Fruit fly (Drosophila melanogaster) whole organism, wandering third instar larva: ENCODE data around the gene CG18417.

ENCODE experiments used
- Abd-B ChIP-seq: fragments of >200 bp; optimal IDR thresholded peaks from 2 replicates; lab custom pipeline; 2017; ENCODE audit warnings: missing biosample characterization, missing genetic modification characterization
- CG32264 ChIP-seq: fragments of 200-800 bp; sonication (Bioruptor generic); optimal IDR thresholded peaks from 2 replicates; lab custom pipeline; 2016; ENCODE audit warnings: missing biosample characterization, missing genetic modification characterization
- CG9705 ChIP-seq: fragments of 200-800 bp; sonication (Bioruptor generic); optimal IDR thresholded peaks from 2 replicates; lab custom pipeline; 2018; ENCODE audit warnings: missing biosample characterization, mild to moderate bottlenecking, missing genetic modification characterization
- CrebA ChIP-seq: fragments of 200-800 bp; sonication (Bioruptor generic); optimal IDR thresholded peaks from 2 replicates; lab custom pipeline; 2016; ENCODE audit warnings: missing biosample characterization, mild to moderate bottlenecking, missing genetic modification characterization, borderline replicate concordance
- Dfd ChIP-seq: fragments of >200 bp; optimal IDR thresholded peaks from 2 replicates; lab custom pipeline; 2017; ENCODE audit warnings: missing biosample characterization, missing genetic modification characterization
- GATAd ChIP-seq: sonication (Bioruptor generic); optimal IDR thresholded peaks from 2 replicates; lab custom pipeline; 2016; ENCODE audit warnings: missing biosample characterization, missing genetic modification characterization
- HLH106 ChIP-seq: fragments of 200-800 bp; optimal IDR thresholded peaks from 3 replicates; lab custom pipeline; 2019; ENCODE audit warnings: missing biosample characterization, mild to moderate bottlenecking, missing genetic modification characterization, moderate library complexity
- Hnf4 ChIP-seq: fragments of 200-800 bp; sonication (Bioruptor generic); optimal IDR thresholded peaks from 2 replicates; lab custom pipeline; 2016; ENCODE audit warnings: missing biosample characterization, mild to moderate bottlenecking, missing genetic modification characterization
- Hr78 ChIP-seq: fragments of >200 bp; optimal IDR thresholded peaks from 2 replicates; lab custom pipeline; 2017; ENCODE audit warnings: missing biosample characterization, missing genetic modification characterization
- Jra ChIP-seq: sonication (Bioruptor generic); optimal IDR thresholded peaks from 2 replicates; lab custom pipeline; 2016; ENCODE audit warnings: missing biosample characterization, missing genetic modification characterization
- Myc ChIP-seq: fragments of >200 bp; optimal IDR thresholded peaks from 2 replicates; lab custom pipeline; 2017
- N ChIP-seq: fragments of >200 bp; optimal IDR thresholded peaks from 2 replicates; lab custom pipeline; 2018; ENCODE audit warnings: missing biosample characterization, missing external identifiers, missing genetic modification characterization
- OdsH ChIP-seq: fragments of 200-800 bp; sonication (Bioruptor generic); optimal IDR thresholded peaks from 2 replicates; lab custom pipeline; 2016; ENCODE audit warnings: missing biosample characterization, mild to moderate bottlenecking, missing genetic modification characterization
- Rel ChIP-seq, 2 experiments: fragments of 200-800 bp; sonication (Bioruptor generic) in 1 of 2; optimal IDR thresholded peaks; 2 replicates in 1 of 2; 3 replicates in 1 of 2; lab custom pipeline; 2016 to 2019; ENCODE audit warnings: mild to moderate bottlenecking in 2 of 2, missing biosample characterization in 2 of 2, missing genetic modification characterization in 2 of 2, moderate library complexity in 1 of 2
- Sp1 ChIP-seq: fragments of 200-800 bp; sonication (Bioruptor generic); optimal IDR thresholded peaks from 3 replicates; lab custom pipeline; 2019; ENCODE audit warnings: missing biosample characterization, mild to moderate bottlenecking, missing genetic modification characterization, moderate library complexity
- br ChIP-seq: fragments of 200-800 bp; sonication (Bioruptor generic); optimal IDR thresholded peaks from 2 replicates; lab custom pipeline; 2016; ENCODE audit warnings: missing biosample characterization, missing genetic modification characterization
- brk ChIP-seq: fragments of 200-800 bp; sonication (Bioruptor generic); optimal IDR thresholded peaks from 2 replicates; lab custom pipeline; 2016; ENCODE audit warnings: missing biosample characterization, mild to moderate bottlenecking, missing genetic modification characterization
- dl ChIP-seq, 2 experiments: fragments of 175-275, 200-275 bp in 1 of 2; fragments of 200-275 bp in 1 of 2; sonication (Bioruptor generic); optimal IDR thresholded peaks; lab custom pipeline; 2018; ENCODE audit warnings: mild to moderate bottlenecking in 2 of 2, missing biosample characterization in 2 of 2, missing genetic modification characterization in 2 of 2, moderate library complexity in 2 of 2; ENCODE audit not compliant: partially characterized antibody in 2 of 2, insufficient read depth in 1 of 2
- dmrt93B ChIP-seq: fragments of 200-800 bp; sonication (Bioruptor generic); optimal IDR thresholded peaks from 2 replicates; lab custom pipeline; 2018; ENCODE audit warnings: missing biosample characterization, mild to moderate bottlenecking, missing genetic modification characterization
- ey ChIP-seq: fragments of 200-800 bp; sonication (Bioruptor generic); optimal IDR thresholded peaks from 2 replicates; lab custom pipeline; 2016; ENCODE audit warnings: missing biosample characterization, missing genetic modification characterization
- foxo ChIP-seq, 2 experiments: fragments of 200-800 bp; sonication (Bioruptor generic); optimal IDR thresholded peaks; 2 replicates in 1 of 2; 3 replicates in 1 of 2; lab custom pipeline; 2016 to 2017; ENCODE audit warnings: missing biosample characterization in 2 of 2, missing genetic modification characterization in 2 of 2
- fru ChIP-seq: fragments of 200-800 bp; sonication (Bioruptor generic); optimal IDR thresholded peaks from 3 replicates; lab custom pipeline; 2016; ENCODE audit warnings: missing biosample characterization, mild to moderate bottlenecking, missing genetic modification characterization
- h ChIP-seq: fragments of 200-800 bp; sonication (Bioruptor generic); optimal IDR thresholded peaks from 3 replicates; lab custom pipeline; 2016; ENCODE audit warnings: missing biosample characterization, mild to moderate bottlenecking, missing genetic modification characterization
- jim ChIP-seq: fragments of 175-275, 200-325 bp; sonication (Bioruptor generic); optimal IDR thresholded peaks from 2 replicates; lab custom pipeline; 2016; ENCODE audit warnings: missing biosample characterization, mild to moderate bottlenecking, missing genetic modification characterization
- lola ChIP-seq: fragments of >200 bp; optimal IDR thresholded peaks from 2 replicates; lab custom pipeline; 2017; ENCODE audit warnings: missing biosample characterization, missing genetic modification characterization
- pan ChIP-seq: fragments of >200 bp; optimal IDR thresholded peaks from 2 replicates; lab custom pipeline; 2017
- psq ChIP-seq: fragments of 200-800 bp; sonication (Bioruptor generic); optimal IDR thresholded peaks from 3 replicates; lab custom pipeline; 2017; ENCODE audit warnings: missing biosample characterization, mild to moderate bottlenecking, missing genetic modification characterization, moderate library complexity
- rgr ChIP-seq: fragments of 200-800 bp; sonication (Bioruptor generic); optimal IDR thresholded peaks from 3 replicates; lab custom pipeline; 2016; ENCODE audit warnings: missing biosample characterization, mild to moderate bottlenecking, missing genetic modification characterization
- sage ChIP-seq: fragments of 200-800 bp; sonication (Bioruptor generic); optimal IDR thresholded peaks from 2 replicates; lab custom pipeline; 2016; ENCODE audit warnings: missing biosample characterization, mild to moderate bottlenecking, missing genetic modification characterization
- tai ChIP-seq: sonication (Bioruptor generic); optimal IDR thresholded peaks from 2 replicates; lab custom pipeline; 2016; ENCODE audit warnings: missing biosample characterization, missing genetic modification characterization
- usp ChIP-seq: fragments of >200 bp; optimal IDR thresholded peaks from 2 replicates; lab custom pipeline; 2017; ENCODE audit warnings: missing biosample characterization, missing genetic modification characterization
- woc ChIP-seq: sonication (Bioruptor generic); optimal IDR thresholded peaks from 2 replicates; lab custom pipeline; 2016; ENCODE audit warnings: missing biosample characterization, mild to moderate bottlenecking, missing genetic modification characterization

CG18417 gene

dm6 chr3L:7437366-7437765 lies 37.5 kb downstream of the CG18417 start, which contains the start of gene CG14835:
Gene CG14835, minus strand, starts transcription at chr3L:7437466.
- TF ChIP-seq HLH106 (tag; lab: Kevin White, UChicago): no peak
- TF ChIP-seq usp (GFP tag; lab: Kevin White, UChicago): no peak
- TF ChIP-seq rgr: no peak
- no peak for TF ChIP-seq br (GFP tag; lab: Kevin White, UChicago)
- TF ChIP-seq Myc (lab: Kevin White, UChicago): no peak
- TF ChIP-seq dl (GFP tag; optimal IDR thresholded peaks at IDR 0.05; lab: Kevin White, UChicago; ENCODE audit: insufficient read depth in 1 of 2, partially characterized antibody in 2 of 2): no peak
- TF ChIP-seq Dfd (GFP tag; lab: Kevin White, UChicago): no peak
- no peak for TF ChIP-seq sage (GFP tag; lab: Kevin White, UChicago)
- TF ChIP-seq Jra (GFP tag; lab: Kevin White, UChicago): no peak
- no peak for TF ChIP-seq lola (GFP tag; lab: Kevin White, UChicago)
- TF ChIP-seq CG32264 (GFP tag; lab: Kevin White, UChicago): no peak
- TF ChIP-seq GATAd: no peak
- TF ChIP-seq tai (GFP tag; lab: Kevin White, UChicago): no peak
- TF ChIP-seq jim (GFP tag; lab: Kevin White, UChicago): no peak
- no peak for TF ChIP-seq CrebA (GFP tag; lab: Kevin White, UChicago)
- no peak for TF ChIP-seq Sp1 (GFP tag; lab: Kevin White, UChicago)
- no peak for TF ChIP-seq psq (GFP tag; lab: Kevin White, UChicago)
- no peak for TF ChIP-seq Hnf4 (GFP tag; lab: Kevin White, UChicago)
- TF ChIP-seq h (GFP tag; lab: Kevin White, UChicago): no peak
- TF ChIP-seq CG9705 (GFP tag; lab: Kevin White, UChicago): no peak

DNA sequence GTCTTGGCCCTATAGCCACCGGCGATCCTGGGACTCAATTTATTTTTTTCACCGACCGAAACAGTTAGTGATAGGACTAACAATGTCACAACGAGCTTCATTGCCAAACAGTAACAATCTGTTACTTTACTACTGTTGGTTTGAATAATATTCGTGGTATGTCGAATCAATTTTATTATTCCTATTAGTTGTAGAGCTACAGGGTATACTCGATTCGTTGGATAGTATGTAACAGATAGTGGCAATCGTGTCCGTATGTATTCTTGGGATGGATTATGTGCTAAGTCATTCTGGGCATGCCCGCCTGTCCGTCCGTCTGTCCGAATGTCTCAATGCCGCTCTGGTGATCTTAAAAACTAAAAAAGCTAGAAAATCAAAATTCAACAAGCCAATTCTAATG lies 39.4 kb downstream of the CG18417 start, which contains the start of gene sphinx1:
sphinx1 (minus strand) TSS at position 101 of the 400 bp plus-strand sequence.
- no peak for TF ChIP-seq Rel (GFP tag; optimal IDR thresholded peaks at IDR 0.05; lab: Kevin White, UChicago)
- TF ChIP-seq Rel (tag; optimal IDR thresholded peaks at IDR 0.05; lab: Kevin White, UChicago): no peak
- no peak for TF ChIP-seq GATAd
- no peak for TF ChIP-seq Abd-B
- no peak for TF ChIP-seq usp (GFP tag; lab: Kevin White, UChicago)
- TF ChIP-seq h (GFP tag; lab: Kevin White, UChicago): no peak
- no peak for TF ChIP-seq dl (GFP tag; optimal IDR thresholded peaks at IDR 0.05; lab: Kevin White, UChicago; ENCODE audit: insufficient read depth in 1 of 2, partially characterized antibody in 2 of 2)
- no peak for TF ChIP-seq foxo (GFP tag; optimal IDR thresholded peaks at IDR 0.05; lab: Kevin White, UChicago)
- no peak for TF ChIP-seq Myc (lab: Kevin White, UChicago)
- no peak for TF ChIP-seq OdsH (GFP tag; lab: Kevin White, UChicago)
- TF ChIP-seq sage (GFP tag; lab: Kevin White, UChicago): no peak

DNA sequence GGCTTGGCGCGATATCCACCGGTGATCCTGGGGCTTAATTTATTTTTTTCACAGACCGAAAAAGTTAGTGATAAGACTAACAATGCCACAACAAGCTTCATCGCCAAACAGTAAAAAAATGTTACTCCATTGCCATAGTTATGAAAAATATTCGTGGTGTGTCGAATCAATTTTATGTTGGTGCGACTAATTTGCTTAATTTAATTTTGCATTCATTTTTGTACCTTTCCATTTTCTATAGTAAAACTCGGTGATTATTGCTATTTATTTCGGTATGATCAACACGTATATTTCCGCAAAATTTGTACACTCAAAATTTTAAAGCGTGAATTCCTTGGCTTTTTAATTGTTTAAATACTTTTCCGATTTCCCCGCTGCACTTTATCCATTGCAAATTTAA lies 40.8 kb downstream of the CG18417 start, which contains the start of gene sphinx2:
sphinx2 (minus strand) TSS at position 101 of the 400 bp plus-strand sequence.
- TF ChIP-seq tai (GFP tag; lab: Kevin White, UChicago) (no peak), rgr (no peak), br (GFP tag; lab: Kevin White, UChicago) (no peak), brk (GFP tag; lab: Kevin White, UChicago) (no peak), fru (GFP tag; lab: Kevin White, UChicago) (no peak), Sp1 (GFP tag; lab: Kevin White, UChicago) (no peak), Myc (lab: Kevin White, UChicago) (no peak), CrebA (GFP tag; lab: Kevin White, UChicago) (no peak), ey (GFP tag; lab: Kevin White, UChicago) (no peak), OdsH (GFP tag; lab: Kevin White, UChicago) (no peak), N (no peak)

- TF ChIP-seq CG32264 (GFP tag; lab: Kevin White, UChicago) (no peak), GATAd (no peak), pan (lab: Kevin White, UChicago) (no peak), dmrt93B (GFP tag; lab: Kevin White, UChicago) (no peak), Hr78 (no peak), Jra (GFP tag; lab: Kevin White, UChicago) (no peak), dl (GFP tag; optimal IDR thresholded peaks at IDR 0.05; lab: Kevin White, UChicago; ENCODE audit: insufficient read depth in 1 of 2, partially characterized antibody in 2 of 2) (no peak), Dfd (GFP tag; lab: Kevin White, UChicago) (no peak), OdsH (GFP tag; lab: Kevin White, UChicago) (no peak), usp (GFP tag; lab: Kevin White, UChicago) (no peak), HLH106 (tag; lab: Kevin White, UChicago) (no peak), woc (GFP tag; lab: Kevin White, UChicago) (no peak), ey (GFP tag; lab: Kevin White, UChicago) (no peak), Rel (GFP tag; optimal IDR thresholded peaks at IDR 0.05; lab: Kevin White, UChicago) (no peak), Rel (tag; optimal IDR thresholded peaks at IDR 0.05; lab: Kevin White, UChicago) (no peak)
These were observed 49.2 kb downstream of the CG18417 start for dm6 chr3L:7449097-7449496.
